Worm (Caenorhabditis elegans) whole organism, L4 larva: ENCODE measurements around the gene F14D7.6.

Experiments used
- D1046.2 ChIP-seq: fragments of 200-800 bp; sonication (Bioruptor generic); IDR thresholded peaks from 2 replicates; pipeline ENCODE4 v1.3.6; 2022; ENCODE audit warnings: missing genetic modification characterization, missing compliant biosample characterization
- F10B5.3 ChIP-seq: sonication (generic microtip); optimal IDR thresholded peaks from 2 replicates; lab custom pipeline; 2016; ENCODE audit warnings: mild to moderate bottlenecking, missing genetic modification characterization, missing compliant biosample characterization
- F37D6.2 ChIP-seq: sonication (generic microtip); optimal IDR thresholded peaks from 2 replicates; lab custom pipeline; 2016; ENCODE audit warnings: mild to moderate bottlenecking, missing genetic modification characterization, missing compliant biosample characterization
- F49E8.2 ChIP-seq: sonication (generic microtip); optimal IDR thresholded peaks from 2 replicates; lab custom pipeline; 2016; ENCODE audit warnings: missing compliant biosample characterization, mild to moderate bottlenecking, missing genetic modification characterization, borderline replicate concordance
- T26A8.4 ChIP-seq: fragments of 200-800 bp; sonication (Bioruptor generic); IDR thresholded peaks from 2 replicates; pipeline ENCODE4 v1.3.6; 2022; ENCODE audit warnings: missing genetic modification characterization, missing compliant biosample characterization
- Y105C5A.15 ChIP-seq: fragments of 200-800 bp; sonication (Bioruptor generic); IDR thresholded peaks from 2 replicates; pipeline ENCODE4 v1.3.6; 2022; ENCODE audit warnings: missing genetic modification characterization, missing compliant biosample characterization
- Y48G9A.11 ChIP-seq: fragments of 200-800 bp; sonication (Bioruptor generic); IDR thresholded peaks from 2 replicates; pipeline ENCODE4 v1.3.6; 2022; ENCODE audit warnings: missing genetic modification reagents, missing genetic modification characterization, missing compliant biosample characterization
- Y5F2A.4 ChIP-seq: fragments of 200-800 bp; sonication (Bioruptor generic); optimal IDR thresholded peaks from 2 replicates; lab custom pipeline; 2018; ENCODE audit warnings: mild to moderate bottlenecking, missing genetic modification characterization, missing compliant biosample characterization
- aly-2 ChIP-seq: sonication (generic microtip); optimal IDR thresholded peaks from 2 replicates; lab custom pipeline; 2018; ENCODE audit warnings: missing biosample characterization, missing genetic modification characterization
- arid-1 ChIP-seq: fragments of 200-800 bp; sonication (Bioruptor generic); conservative IDR thresholded peaks from 2 replicates; pipeline ENCODE4 v1.3.6; 2022; ENCODE audit warnings: missing genetic modification reagents, missing genetic modification characterization, missing compliant biosample characterization
- ceh-32 ChIP-seq: sonication (generic microtip); optimal IDR thresholded peaks from 2 replicates; lab custom pipeline; 2016; ENCODE audit warnings: mild to moderate bottlenecking, missing genetic modification characterization, missing compliant biosample characterization; ENCODE audit not compliant: poor library complexity
- daf-16 ChIP-seq, 3 experiments: sonication (generic microtip); optimal IDR thresholded peaks; 2 replicates each; lab custom pipeline; 2016 to 2017; ENCODE audit warnings: missing genetic modification characterization in 3 of 3, missing genetic modification reagents in 3 of 3, mild to moderate bottlenecking in 2 of 3, missing compliant biosample characterization in 2 of 3, missing biosample characterization in 1 of 3, moderate library complexity in 1 of 3
- dmd-6 ChIP-seq: fragments of 200-800 bp; sonication (Bioruptor generic); IDR thresholded peaks from 2 replicates; pipeline ENCODE4 v1.3.6; 2022; ENCODE audit warnings: missing genetic modification reagents, missing genetic modification characterization, missing compliant biosample characterization
- dmd-9 ChIP-seq: fragments of 200-800 bp; sonication (Bioruptor generic); IDR thresholded peaks from 2 replicates; pipeline ENCODE4 v1.3.6; 2022; ENCODE audit warnings: missing genetic modification reagents, missing genetic modification characterization, missing compliant biosample characterization
- fos-1 ChIP-seq: fragments of 150-350 bp; optimal IDR thresholded peaks from 2 replicates; lab custom pipeline; 2014; ENCODE audit warnings: missing biosample characterization, missing genetic modification characterization
- hlh-30 ChIP-seq: sonication (generic microtip); optimal IDR thresholded peaks from 2 replicates; lab custom pipeline; 2017; ENCODE audit warnings: antibody characterized with exemption, mild to moderate bottlenecking, missing genetic modification characterization, missing compliant biosample characterization; ENCODE audit not compliant: insufficient read depth
- hmg-1.1 ChIP-seq: fragments of 200-800 bp; sonication (Bioruptor generic); IDR thresholded peaks from 2 replicates; pipeline ENCODE4 v1.3.6; 2022; ENCODE audit warnings: missing genetic modification reagents, missing genetic modification characterization, missing compliant biosample characterization
- jun-1 ChIP-seq: fragments of 150-350 bp; optimal IDR thresholded peaks from 2 replicates; lab custom pipeline; 2014; ENCODE audit warnings: missing biosample characterization, missing genetic modification reagents, missing genetic modification characterization
- lin-1 ChIP-seq: fragments of 200-800 bp; sonication (Bioruptor generic); IDR thresholded peaks from 2 replicates; pipeline ENCODE4 v1.3.6; 2022; ENCODE audit warnings: missing genetic modification reagents, missing genetic modification characterization, missing compliant biosample characterization
- lin-15B ChIP-seq: fragments of 150-350 bp; sonication (generic microtip); optimal IDR thresholded peaks from 3 replicates; lab custom pipeline; 2014; ENCODE audit warnings: missing biosample characterization, missing genetic modification characterization
- lin-38 ChIP-seq: fragments of 200-800 bp; sonication (Bioruptor generic); IDR thresholded peaks from 2 replicates; pipeline ENCODE4 v1.3.6; 2022; ENCODE audit warnings: missing genetic modification reagents, missing genetic modification characterization, missing compliant biosample characterization
- madf-9 ChIP-seq: fragments of 200-800 bp; sonication (Bioruptor generic); conservative IDR thresholded peaks from 2 replicates; pipeline ENCODE4 v1.3.6; 2022; ENCODE audit warnings: missing genetic modification reagents, missing genetic modification characterization, missing compliant biosample characterization
- mdl-1 ChIP-seq, 2 experiments: fragments of 150-350 bp in 1 of 2; sonication (generic microtip) in 1 of 2; optimal IDR thresholded peaks; 2 replicates each; lab custom pipeline; 2014 to 2017; ENCODE audit warnings: missing biosample characterization in 2 of 2, missing genetic modification characterization in 2 of 2
- mep-1 ChIP-seq: fragments of 150-350 bp; sonication (generic microtip); optimal IDR thresholded peaks from 3 replicates; lab custom pipeline; 2014; ENCODE audit warnings: missing biosample characterization, missing genetic modification characterization
- mes-2 ChIP-seq: sonication (generic microtip); optimal IDR thresholded peaks from 2 replicates; lab custom pipeline; 2016; ENCODE audit warnings: missing genotype, mild to moderate bottlenecking, missing genetic modification characterization, missing compliant biosample characterization; ENCODE audit not compliant: poor library complexity, severe bottlenecking
- mxl-2 ChIP-seq: fragments of 200-800 bp; sonication (Bioruptor generic); conservative IDR thresholded peaks from 2 replicates; pipeline ENCODE4 v1.3.6; 2022; ENCODE audit warnings: missing genetic modification reagents, missing genetic modification characterization, missing compliant biosample characterization
- mxl-3 ChIP-seq: fragments of 200-800 bp; sonication (Bioruptor generic); optimal IDR thresholded peaks from 2 replicates; lab custom pipeline; 2018; ENCODE audit warnings: mild to moderate bottlenecking, missing genetic modification characterization, missing compliant biosample characterization
- nhr-10 ChIP-seq: fragments of 150-350 bp; optimal IDR thresholded peaks from 2 replicates; lab custom pipeline; 2014; ENCODE audit warnings: missing biosample characterization, missing genetic modification characterization
- nhr-111 ChIP-seq: fragments of 200-800 bp; sonication (Bioruptor generic); optimal IDR thresholded peaks from 2 replicates; lab custom pipeline; 2018; ENCODE audit warnings: mild to moderate bottlenecking, missing genetic modification characterization, missing compliant biosample characterization
- nhr-237 ChIP-seq: sonication (generic microtip); optimal IDR thresholded peaks from 2 replicates; lab custom pipeline; 2017; ENCODE audit warnings: missing biosample characterization, missing genetic modification characterization
- nhr-25 ChIP-seq: sonication (generic microtip); optimal IDR thresholded peaks from 2 replicates; lab custom pipeline; 2017; ENCODE audit warnings: missing genetic modification characterization, mild to moderate bottlenecking, missing compliant biosample characterization, antibody characterized with exemption, moderate library complexity, borderline replicate concordance; ENCODE audit not compliant: insufficient read depth
- nhr-28 ChIP-seq: fragments of 150-350 bp; optimal IDR thresholded peaks from 2 replicates; lab custom pipeline; 2014; ENCODE audit warnings: missing biosample characterization, missing genetic modification characterization
- nhr-48 ChIP-seq: sonication (generic microtip); optimal IDR thresholded peaks from 2 replicates; lab custom pipeline; 2016; ENCODE audit warnings: mild to moderate bottlenecking, missing genetic modification characterization, missing compliant biosample characterization
- pha-4 ChIP-seq, 2 experiments: fragments of 150-350 bp in 1 of 2; fragments of 200-800 bp in 1 of 2; sonication (Bioruptor generic) in 1 of 2; IDR thresholded peaks in 1 of 2; optimal IDR thresholded peaks in 1 of 2; 2 replicates each; pipeline versions ENCODE4 v1.3.6 to Lab custom; 2014 to 2022; ENCODE audit warnings: missing genetic modification characterization in 2 of 2, missing genetic modification reagents in 2 of 2, missing biosample characterization in 1 of 2, missing compliant biosample characterization in 1 of 2
- set-16 ChIP-seq: fragments of 200-800 bp; sonication (Bioruptor generic); IDR thresholded peaks from 2 replicates; pipeline ENCODE4 v1.3.6; 2022; ENCODE audit warnings: missing genetic modification reagents, missing genetic modification characterization, missing compliant biosample characterization
- spr-1 ChIP-seq: sonication (generic microtip); optimal IDR thresholded peaks from 2 replicates; lab custom pipeline; 2016; ENCODE audit warnings: mild to moderate bottlenecking, missing genetic modification characterization, missing compliant biosample characterization
- tra-1 ChIP-seq: fragments of 200-800 bp; sonication (Bioruptor generic); IDR thresholded peaks from 2 replicates; pipeline ENCODE4 v1.3.6; 2022; ENCODE audit warnings: missing genetic modification reagents, missing genetic modification characterization, missing compliant biosample characterization
- unc-130 ChIP-seq: sonication (generic microtip); optimal IDR thresholded peaks from 2 replicates; lab custom pipeline; 2016; ENCODE audit warnings: missing genetic modification reagents, missing genetic modification characterization, missing compliant biosample characterization
- unc-62 ChIP-seq, 3 experiments: fragments of 150-350 bp in 1 of 3; sonication (generic microtip); optimal IDR thresholded peaks in 2 of 3; peaks in 1 of 3; 1 replicate in 1 of 3; 2 replicates in 2 of 3; lab custom pipeline; 2014 to 2017; ENCODE audit warnings: missing biosample characterization in 3 of 3, missing genetic modification characterization in 3 of 3, missing genetic modification reagents in 3 of 3, missing genotype in 1 of 3
- vab-7 ChIP-seq: fragments of 200-800 bp; sonication (Bioruptor generic); IDR thresholded peaks from 2 replicates; pipeline ENCODE4 v1.3.6; 2022; ENCODE audit warnings: missing genetic modification reagents, missing genetic modification characterization, missing compliant biosample characterization
- zag-1 ChIP-seq: fragments of 150-350 bp; optimal IDR thresholded peaks from 2 replicates; lab custom pipeline; 2014; ENCODE audit warnings: missing biosample characterization, missing genetic modification characterization
- zfp-3 ChIP-seq: fragments of 200-800 bp; sonication (Bioruptor generic); conservative IDR thresholded peaks from 2 replicates; pipeline ENCODE4 v1.3.6; 2022; ENCODE audit warnings: missing genetic modification reagents, missing genetic modification characterization, missing compliant biosample characterization
- zip-11 ChIP-seq: fragments of 200-800 bp; sonication (Bioruptor generic); IDR thresholded peaks from 2 replicates; pipeline ENCODE4 v1.3.6; 2022; ENCODE audit warnings: missing genetic modification characterization, missing compliant biosample characterization
- zip-2 ChIP-seq: fragments of 150-350 bp; optimal IDR thresholded peaks from 2 replicates; lab custom pipeline; 2014; ENCODE audit warnings: missing biosample characterization, missing genetic modification characterization

F14D7.6 gene

DNA sequence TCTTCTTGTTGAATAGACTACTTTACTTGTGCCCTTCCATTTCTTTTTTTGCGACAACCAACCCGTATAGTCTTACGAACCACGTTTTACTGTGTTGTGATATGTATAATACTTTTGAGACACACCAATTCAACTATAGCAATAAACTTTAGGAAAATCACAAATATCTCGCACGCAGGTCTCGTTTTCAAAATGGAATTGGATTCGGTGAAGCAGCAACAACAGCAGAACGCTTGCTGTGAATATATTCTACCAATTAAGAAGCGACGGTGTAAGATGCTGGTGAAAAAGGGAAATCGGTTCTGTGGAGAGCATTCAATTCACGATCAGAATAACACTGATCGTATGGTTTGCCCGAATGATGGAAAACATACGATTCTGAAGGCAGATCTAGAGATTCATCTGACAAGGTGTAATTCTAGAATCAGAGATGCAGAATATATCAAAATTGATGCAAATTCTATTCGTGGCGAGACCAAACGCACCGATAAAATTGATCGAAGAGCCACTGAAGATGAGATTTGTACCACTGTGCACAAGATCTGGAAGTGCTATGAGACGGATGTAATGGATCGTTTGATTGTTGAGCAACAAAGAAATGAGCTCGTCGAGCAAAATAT is 53.2 kb downstream of the F14D7.6 start, which contains the start of gene Y49A3A.3 (continued):
- peak; percentile 58 for TF ChIP-seq nhr-237 (tag; lab: Kevin White, UChicago)
- TF ChIP-seq vab-7 (GFP tag; lab: Robert Waterston, UW): peak; percentile 49; the same call in 1 of the 2 replicates
- TF ChIP-seq F49E8.2 (tag; lab: Kevin White, UChicago): no peak
- peak; percentile 30; the same call in 1 of the 2 replicates for TF ChIP-seq madf-9 (GFP tag; lab: Robert Waterston, UW)
- peak; percentile 37; the same call in 1 of the 2 replicates for TF ChIP-seq hmg-1.1 (GFP tag; lab: Robert Waterston, UW)
- peak; percentile 28 for TF ChIP-seq nhr-111
- TF ChIP-seq mes-2: peak; percentile 31
- TF ChIP-seq Y105C5A.15: peak; percentile 49; the same call in 1 of the 2 replicates
- TF ChIP-seq aly-2 (tag; lab: Kevin White, UChicago): peak; percentile 83
- TF ChIP-seq hlh-30 (tag; lab: Kevin White, UChicago): no peak
- peak; percentile 86 for TF ChIP-seq T26A8.4
- TF ChIP-seq lin-1 (GFP tag; lab: Robert Waterston, UW): peak; percentile 42; the same call in 1 of the 2 replicates
- TF ChIP-seq Y5F2A.4 (GFP tag; lab: Kevin White, UChicago): peak; percentile 62
- TF ChIP-seq mxl-2: 0 out of 2 replicates have a peak, but pooled peaks have one; percentile 7
- TF ChIP-seq pha-4 (GFP tag; IDR thresholded peaks at IDR 0.05; lab: Robert Waterston, UW): peak; percentile 67
- TF ChIP-seq pha-4 (tag; optimal IDR thresholded peaks at IDR 0.05; lab: Kevin White, UChicago): no peak
- no peak for TF ChIP-seq Y48G9A.11 (GFP tag; lab: Robert Waterston, UW)
- no peak for TF ChIP-seq F10B5.3 (tag; lab: Kevin White, UChicago)
- TF ChIP-seq zip-11: 0 out of 2 replicates have a peak, but pooled peaks have one; percentile 22
- peak; percentile 82; the same call in 1 of the 2 replicates for TF ChIP-seq zfp-3 (GFP tag; lab: Robert Waterston, UW)
- peak in 1 of 2 experiments; percentile 94 for TF ChIP-seq unc-62 (GFP tag; optimal IDR thresholded peaks at IDR 0.05 in 1 of 2; lab: Kevin White, UChicago)
- no peak for TF ChIP-seq unc-62 (tag; optimal IDR thresholded peaks at IDR 0.05; lab: Kevin White, UChicago)
- TF ChIP-seq dmd-6 (GFP tag; lab: Robert Waterston, UW): peak; percentile 54
- 0 out of 2 replicates have a peak, but pooled peaks have one; percentile 7 for TF ChIP-seq D1046.2
- no peak for TF ChIP-seq lin-15B (tag; lab: Kevin White, UChicago)

DNA sequence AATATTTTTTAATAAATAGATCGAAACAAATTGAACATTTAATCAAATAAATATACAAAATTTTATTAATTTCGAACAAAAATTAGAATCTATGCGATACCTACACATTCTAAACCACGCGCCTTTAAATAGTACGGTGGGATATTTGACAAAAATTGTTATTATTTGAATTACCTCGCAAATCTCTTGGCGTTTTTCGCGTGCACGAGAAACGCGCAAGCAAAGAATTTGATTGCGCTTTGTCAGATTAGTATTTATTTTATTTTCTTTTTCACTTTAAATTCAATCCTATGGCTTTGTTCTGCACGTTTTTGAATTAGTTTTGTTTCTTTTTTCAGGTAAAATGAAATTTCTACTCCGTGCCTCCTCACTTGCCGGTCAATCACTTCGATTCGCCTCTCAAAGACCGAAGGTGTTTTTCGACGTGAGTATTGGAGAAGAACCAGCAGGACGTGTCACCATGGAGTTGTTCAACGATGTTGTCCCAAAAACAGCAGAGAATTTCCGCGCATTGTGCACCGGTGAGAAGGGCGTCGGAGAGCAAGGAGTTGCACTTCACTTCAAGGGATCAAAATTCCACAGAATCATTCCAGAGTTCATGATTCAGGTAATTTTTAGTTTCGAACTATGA is 54.6 kb downstream of the F14D7.6 start, which contains the start of gene cyn-1:
TSS of gene cyn-1 (plus strand) at position 339 of the 631 bp plus-strand sequence.
- peak; percentile 84 for TF ChIP-seq lin-38
- TF ChIP-seq mep-1: peak; percentile 86
- 0 out of 2 replicates have a peak, but pooled peaks have one; percentile 14 for TF ChIP-seq arid-1 (GFP tag; lab: Robert Waterston, UW)
- TF ChIP-seq jun-1 (tag; lab: Kevin White, UChicago): peak; percentile 54
- no peak for TF ChIP-seq fos-1
- TF ChIP-seq mdl-1 (tag; optimal IDR thresholded peaks at IDR 0.05; lab: Kevin White, UChicago): peak in 1 of 2 experiments; percentile 20
- peak; percentile 25 for TF ChIP-seq nhr-25 (tag; lab: Kevin White, UChicago)
- TF ChIP-seq spr-1 (tag; lab: Kevin White, UChicago): peak; percentile 66
- TF ChIP-seq nhr-10 (tag; lab: Kevin White, UChicago): no peak
- TF ChIP-seq pha-4 (GFP tag; IDR thresholded peaks at IDR 0.05; lab: Robert Waterston, UW): peak; percentile 49; the same call in 1 of the 2 replicates
- TF ChIP-seq pha-4 (tag; optimal IDR thresholded peaks at IDR 0.05; lab: Kevin White, UChicago): peak; percentile 72
- no peak for TF ChIP-seq ceh-32
- peak; percentile 40 for TF ChIP-seq F37D6.2 (tag; lab: Kevin White, UChicago)
- TF ChIP-seq lin-1 (GFP tag; lab: Robert Waterston, UW): no peak
- TF ChIP-seq daf-16 (GFP tag; optimal IDR thresholded peaks at IDR 0.05; lab: Kevin White, UChicago): no peak
- peak; percentile 20 for TF ChIP-seq daf-16 (tag; optimal IDR thresholded peaks at IDR 0.05; lab: Kevin White, UChicago)
- TF ChIP-seq zag-1 (tag; lab: Kevin White, UChicago): peak; percentile 8
- peak; percentile 38 for TF ChIP-seq zip-2
- TF ChIP-seq hmg-1.1 (GFP tag; lab: Robert Waterston, UW): peak; percentile 77
- no peak for TF ChIP-seq set-16 (GFP tag; lab: Robert Waterston, UW)
- TF ChIP-seq dmd-9 (GFP tag; lab: Robert Waterston, UW): no peak
- no peak for TF ChIP-seq zfp-3 (GFP tag; lab: Robert Waterston, UW)
- no peak for TF ChIP-seq mxl-3 (GFP tag; lab: Kevin White, UChicago)
- peak; percentile 41 for TF ChIP-seq unc-130 (GFP tag; lab: Kevin White, UChicago)
- peak; percentile 51 for TF ChIP-seq nhr-28 (tag; lab: Kevin White, UChicago)
- no peak for TF ChIP-seq tra-1 (GFP tag; lab: Robert Waterston, UW)
- TF ChIP-seq nhr-48 (tag; lab: Kevin White, UChicago): peak; percentile 24
